Fruit fly (Drosophila melanogaster): ENCODE measurements around the gene CG5196.

- TF ChIP-seq ttk (optimal IDR thresholded peaks at IDR 0.05) (no peak), Sin3A (optimal IDR thresholded peaks at IDR 0.05) (no peak), Myc (optimal IDR thresholded peaks at IDR 0.05) (no peak)
Measured at dm6 chr3R:12378200-12378599, 29.9 kb upstream of the CG5196 start, which contains the start of gene GstD7.

All from Kc167 (cell line).